Fruit fly (Drosophila melanogaster): Measurements from ENCODE around the gene Dnali1.

Dnali1 gene

DNA sequence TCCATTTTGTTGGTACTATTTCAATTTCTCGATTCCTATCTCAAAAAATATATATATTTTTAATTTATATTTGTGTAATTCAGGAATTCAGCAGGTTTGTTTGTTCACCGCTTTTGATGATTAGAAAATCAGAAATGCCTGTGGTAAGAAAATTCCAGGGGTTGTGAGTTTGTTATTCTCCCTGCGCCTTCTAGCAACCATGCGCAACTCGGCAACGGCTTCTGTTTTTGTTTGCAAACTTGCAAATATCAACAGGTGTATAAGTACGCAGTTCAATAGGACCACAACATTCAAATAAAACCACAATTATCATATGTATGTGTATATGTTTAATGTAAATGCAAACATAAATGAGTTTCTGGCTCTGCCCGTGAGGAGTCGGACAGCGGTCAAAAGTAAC lies at the start of gene Dnali1:
Gene Dnali1, minus strand, starts transcription at position 101 of the 400 bp plus-strand sequence.
- no peak for TF ChIP-seq pb (GFP tag; optimal IDR thresholded peaks at IDR 0.05)
- no peak for TF ChIP-seq CG9609 (GFP tag; optimal IDR thresholded peaks at IDR 0.05)
- no peak for TF ChIP-seq nmo (GFP tag; optimal IDR thresholded peaks at IDR 0.05)
- TF ChIP-seq lmd (GFP tag; IDR thresholded peaks at IDR 0.05): no peak

DNA sequence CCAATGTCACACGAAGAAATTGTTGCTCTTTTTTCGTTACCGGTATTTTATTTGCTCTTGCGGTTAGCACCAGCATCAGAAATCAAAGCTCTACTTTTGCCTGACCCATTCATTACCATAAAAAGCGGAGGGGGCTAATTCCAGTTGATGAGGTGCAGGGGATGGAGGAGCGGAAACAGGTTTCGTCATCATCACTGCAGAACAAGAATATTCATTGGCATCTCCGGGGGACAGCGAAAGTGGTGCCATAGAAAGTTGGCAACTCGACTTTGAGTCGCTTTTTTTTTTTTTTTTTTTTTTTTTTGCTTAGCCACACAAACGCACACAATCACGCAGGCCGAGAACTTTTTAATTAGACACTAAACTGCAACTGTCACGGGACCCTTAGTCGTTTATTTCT lies 48.0 kb upstream of the Dnali1 start:
- TF ChIP-seq otp (GFP tag; IDR thresholded peaks at IDR 0.05) (0 out of 3 replicates have a peak, but pooled peaks have one; percentile 10), Hr39 (optimal IDR thresholded peaks at IDR 0.05) (no peak), Nf-YA (GFP tag; IDR thresholded peaks at IDR 0.05) (no peak), tll (GFP tag; optimal IDR thresholded peaks at IDR 0.05) (no peak), CG10654 (GFP tag; optimal IDR thresholded peaks at IDR 0.05) (no peak), Blimp-1 (GFP tag; optimal IDR thresholded peaks at IDR 0.05) (peak; percentile 81), chinmo (GFP tag; IDR thresholded peaks at IDR 0.05; ENCODE audit: partially characterized antibody) (0 out of 4 replicates have a peak, but pooled peaks have one; percentile 27), CG10366 (GFP tag; IDR thresholded peaks at IDR 0.05) (no peak), CG7556 (GFP tag; optimal IDR thresholded peaks at IDR 0.05) (no peak), zf30C (GFP tag; optimal IDR thresholded peaks at IDR 0.05) (no peak)

DNA sequence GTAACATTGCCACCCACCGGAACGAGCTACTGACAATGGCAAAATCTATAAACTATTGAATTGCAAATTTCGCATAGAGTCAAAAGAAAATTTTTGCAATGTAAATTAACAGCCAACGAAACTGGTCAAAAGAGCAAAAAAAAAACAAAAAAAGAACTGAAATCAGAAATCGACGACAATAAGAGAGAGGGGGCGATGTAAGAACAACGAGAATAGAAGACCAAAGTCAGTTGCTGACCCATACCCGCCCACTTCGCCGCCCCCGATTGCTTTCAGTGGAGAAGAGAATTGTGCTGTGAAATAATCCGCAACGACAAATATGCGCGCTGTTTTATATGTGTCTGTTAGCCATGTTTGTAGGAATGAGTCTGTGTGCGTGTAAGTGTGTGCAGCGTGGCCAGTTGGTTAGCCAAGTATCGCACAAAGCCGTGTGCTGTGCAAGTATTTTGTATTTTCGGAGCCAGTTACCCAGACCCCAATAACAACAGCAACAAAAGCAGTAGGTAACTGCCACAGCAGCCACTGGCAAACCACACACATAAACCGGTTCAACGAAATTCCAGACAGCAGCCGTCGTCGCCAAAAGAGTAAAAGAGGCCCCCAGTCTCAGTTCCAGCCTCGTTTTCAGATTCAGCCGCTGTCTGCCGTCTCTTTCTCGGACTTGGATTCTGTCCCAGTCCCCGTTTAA lies 44.5 kb upstream of the Dnali1 start:
- TF ChIP-seq CG1832 (GFP tag; optimal IDR thresholded peaks at IDR 0.05) (peak; percentile 8), Poxn (GFP tag; IDR thresholded peaks at IDR 0.05) (no peak), tio (GFP tag; optimal IDR thresholded peaks at IDR 0.05) (no peak), ftz-f1 (GFP tag; optimal IDR thresholded peaks at IDR 0.05) (no peak), hth (optimal IDR thresholded peaks at IDR 0.05) (no peak), grn (GFP tag; optimal IDR thresholded peaks at IDR 0.05) (no peak), ci (GFP tag; IDR thresholded peaks at IDR 0.05) (0 out of 3 replicates have a peak, but pooled peaks have one; percentile 38), GATAe (GFP tag; conservative IDR thresholded peaks at IDR 0.05) (no peak), Atf6 (GFP tag; IDR thresholded peaks at IDR 0.05) (0 out of 2 replicates have a peak, but pooled peaks have one; percentile 14), sens (GFP tag) (peak; percentile 62), zfh1 (GFP tag; IDR thresholded peaks at IDR 0.05) (no peak), Neu2 (GFP tag; optimal IDR thresholded peaks at IDR 0.05; ENCODE audit: borderline replicate concordance) (no peak), CG11093 (GFP tag; IDR thresholded peaks at IDR 0.05) (no peak), slou (GFP tag; optimal IDR thresholded peaks at IDR 0.05) (no peak), slp2 (GFP tag; optimal IDR thresholded peaks at IDR 0.05) (no peak), CG6175 (GFP tag; IDR thresholded peaks at IDR 0.05) (peak; percentile 86), cg (GFP tag; optimal IDR thresholded peaks at IDR 0.05) (peak; percentile 56), salm (tag; optimal IDR thresholded peaks at IDR 0.05) (no peak), CG7987 (GFP tag; optimal IDR thresholded peaks at IDR 0.05) (no peak), sug (tag; optimal IDR thresholded peaks at IDR 0.05) (no peak), aop (GFP tag; IDR thresholded peaks at IDR 0.05) (no peak), Sry-β (GFP tag; optimal IDR thresholded peaks at IDR 0.05) (no peak), CG12769 (tag; optimal IDR thresholded peaks at IDR 0.05) (peak; percentile 86), PHDP (tag; optimal IDR thresholded peaks at IDR 0.05) (no peak), ham (GFP tag; IDR thresholded peaks at IDR 0.05) (no peak), run (tag; optimal IDR thresholded peaks at IDR 0.05) (no peak), mam (GFP tag; optimal IDR thresholded peaks at IDR 0.05) (no peak), gce (GFP tag; IDR thresholded peaks at IDR 0.05) (no peak), CG6791 (GFP tag; IDR thresholded peaks at IDR 0.05; ENCODE audit: partially characterized antibody) (no peak), zfh2 (GFP tag; optimal IDR thresholded peaks at IDR 0.05) (no peak), CG1024 (GFP tag; IDR thresholded peaks at IDR 0.05) (no peak), Trl (optimal IDR thresholded peaks at IDR 0.05) (no peak), Trl (GFP tag; optimal IDR thresholded peaks at IDR 0.05) (no peak), Drgx (GFP tag; IDR thresholded peaks at IDR 0.05) (peak; percentile 56; the same call in 1 of the 2 replicates), CkIIα-i1 (GFP tag; IDR thresholded peaks at IDR 0.05) (no peak), CG10366 (GFP tag; IDR thresholded peaks at IDR 0.05) (0 out of 2 replicates have a peak, but pooled peaks have one; percentile 22)

All from whole organism, embryonic.